Worm (Caenorhabditis elegans): ENCODE measurements around the gene nlp-6.

ce11 chrX:17614245-17614644 is 48.0 kb upstream of the nlp-6 start, which contains the start of gene ncs-7:
- no peak for TF ChIP-seq tbx-11 (GFP tag; IDR thresholded peaks at IDR 0.05)
- TF ChIP-seq ets-7 (tag; optimal IDR thresholded peaks at IDR 0.05): no peak
- no peak for TF ChIP-seq pes-1 (GFP tag; IDR thresholded peaks at IDR 0.05)
- no peak for TF ChIP-seq ceh-13 (GFP tag; optimal IDR thresholded peaks at IDR 0.05)
- TF ChIP-seq hmg-4 (GFP tag; optimal IDR thresholded peaks at IDR 0.05): no peak
- no peak for TF ChIP-seq B0310.2 (tag; optimal IDR thresholded peaks at IDR 0.05)
- TF ChIP-seq ama-1 (optimal IDR thresholded peaks at IDR 0.05): no peak
- no peak for TF ChIP-seq ceh-36 (tag; optimal IDR thresholded peaks at IDR 0.05)
- TF ChIP-seq scrt-1 (GFP tag; IDR thresholded peaks at IDR 0.05): no peak

Measured in whole organism, early embryonic.